Fruit fly (Drosophila melanogaster): ENCODE data around the gene Sgs1.

dm6 chr2L:4976988-4977551, 39.9 kb downstream of the Sgs1 start, which contains the start of the genes Gmd and CG3792:
- TF ChIP-seq ttk (optimal IDR thresholded peaks at IDR 0.05) (no peak), Myc (optimal IDR thresholded peaks at IDR 0.05) (no peak)

All from Kc167 (cell line).